Fruit fly (Drosophila melanogaster) whole organism, prepupa: ENCODE measurements around the gene stol.

Experiments used
- CG15336 ChIP-seq: fragments of 200-800 bp; sonication (Bioruptor generic); IDR thresholded peaks from 2 replicates; pipeline ENCODE4 v1.3.6; 2022; ENCODE audit warnings: missing biosample characterization, missing genetic modification characterization
- CG4318 ChIP-seq: fragments of 200-800 bp; sonication (Bioruptor generic); optimal IDR thresholded peaks from 3 replicates; lab custom pipeline; 2017; ENCODE audit warnings: missing biosample characterization, mild to moderate bottlenecking, missing genetic modification characterization

- TF ChIP-seq CG15336 (GFP tag; lab: Robert Waterston, UW) = no peak
- no peak for TF ChIP-seq CG4318 (GFP tag; lab: Kevin White, UChicago)
These were observed 13.6 kb upstream of the stol start for dm6 chr2L:15731687-15732086.
